Worm (Caenorhabditis elegans) whole organism, late embryonic: ENCODE results near the gene fbxb-65.
"Not testable (repeated sequence)": the region's sequence is repeated elsewhere in the genome, so short reads cannot be mapped to it uniquely, and the experiment has no call there.

Experiments used
- C08G9.2 ChIP-seq: sonication (generic microtip); optimal IDR thresholded peaks from 2 replicates; lab custom pipeline; 2016; ENCODE audit warnings: mild to moderate bottlenecking, missing genetic modification characterization, moderate library complexity, missing compliant biosample characterization
- F13H6.1 ChIP-seq: sonication (generic microtip); optimal IDR thresholded peaks from 2 replicates; lab custom pipeline; 2016; ENCODE audit warnings: missing genetic modification characterization, missing compliant biosample characterization
- K02D7.2 ChIP-seq: sonication (generic microtip); optimal IDR thresholded peaks from 2 replicates; lab custom pipeline; 2017; ENCODE audit warnings: mild to moderate bottlenecking, missing genetic modification characterization, missing compliant biosample characterization
- K09A11.1 ChIP-seq: sonication (generic microtip); optimal IDR thresholded peaks from 2 replicates; lab custom pipeline; 2017; ENCODE audit warnings: antibody characterized with exemption, mild to moderate bottlenecking, missing genetic modification characterization, missing compliant biosample characterization; ENCODE audit not compliant: insufficient read depth
- ama-1 ChIP-seq: fragments of 150-350 bp; optimal IDR thresholded peaks from 2 replicates; lab custom pipeline; 2014
- ceh-14 ChIP-seq: sonication (generic microtip); optimal IDR thresholded peaks from 2 replicates; lab custom pipeline; 2016; ENCODE audit warnings: missing genotype, missing genetic modification characterization, missing compliant biosample characterization
- ceh-18 ChIP-seq: sonication (generic microtip); optimal IDR thresholded peaks from 2 replicates; lab custom pipeline; 2016; ENCODE audit warnings: missing genetic modification characterization, missing compliant biosample characterization
- ceh-2 ChIP-seq: sonication (generic microtip); optimal IDR thresholded peaks from 2 replicates; lab custom pipeline; 2016; ENCODE audit warnings: missing genotype, missing genetic modification characterization, missing compliant biosample characterization
- ceh-30 ChIP-seq: fragments of 150-350 bp; optimal IDR thresholded peaks from 2 replicates; lab custom pipeline; 2014; ENCODE audit warnings: missing biosample characterization, missing genetic modification characterization
- ceh-48 ChIP-seq: sonication (generic microtip); optimal IDR thresholded peaks from 2 replicates; lab custom pipeline; 2016; ENCODE audit warnings: missing genetic modification characterization, inconsistent platforms, missing compliant biosample characterization
- che-1 ChIP-seq: sonication (generic microtip); optimal IDR thresholded peaks from 2 replicates; lab custom pipeline; 2016; ENCODE audit warnings: mild to moderate bottlenecking, missing genetic modification characterization, missing compliant biosample characterization
- dve-1 ChIP-seq: sonication (generic microtip); optimal IDR thresholded peaks from 2 replicates; lab custom pipeline; 2017; ENCODE audit warnings: antibody characterized with exemption, mild to moderate bottlenecking, missing genetic modification characterization, missing compliant biosample characterization
- elt-2 ChIP-seq: sonication (generic microtip); optimal IDR thresholded peaks from 2 replicates; lab custom pipeline; 2016; ENCODE audit warnings: missing genetic modification reagents, missing genetic modification characterization, missing compliant biosample characterization
- elt-4 ChIP-seq: sonication (generic microtip); optimal IDR thresholded peaks from 2 replicates; lab custom pipeline; 2016; ENCODE audit warnings: missing genetic modification characterization, missing compliant biosample characterization
- ets-4 ChIP-seq: sonication (generic microtip); optimal IDR thresholded peaks from 2 replicates; lab custom pipeline; 2016; ENCODE audit warnings: missing genetic modification characterization, missing compliant biosample characterization
- eyg-1 ChIP-seq: sonication (generic microtip); optimal IDR thresholded peaks from 2 replicates; lab custom pipeline; 2016; ENCODE audit warnings: missing genotype, missing genetic modification characterization, missing compliant biosample characterization
- fkh-10 ChIP-seq: fragments of 150-350 bp; optimal IDR thresholded peaks from 2 replicates; lab custom pipeline; 2014; ENCODE audit warnings: missing biosample characterization, missing genetic modification reagents, missing genetic modification characterization
- fkh-6 ChIP-seq: sonication (generic microtip); optimal IDR thresholded peaks from 2 replicates; lab custom pipeline; 2016; ENCODE audit warnings: missing genetic modification characterization, missing compliant biosample characterization
- hlh-30 ChIP-seq: sonication (generic microtip); optimal IDR thresholded peaks from 2 replicates; lab custom pipeline; 2017; ENCODE audit warnings: antibody characterized with exemption, missing genetic modification characterization, missing compliant biosample characterization; ENCODE audit not compliant: insufficient read depth
- hlh-6 ChIP-seq: sonication (generic microtip); optimal IDR thresholded peaks from 2 replicates; lab custom pipeline; 2016; ENCODE audit warnings: missing genotype, missing genetic modification characterization, missing compliant biosample characterization
- madf-2 ChIP-seq: sonication (generic microtip); optimal IDR thresholded peaks from 2 replicates; lab custom pipeline; 2017; ENCODE audit warnings: missing genetic modification characterization, missing compliant biosample characterization
- mec-3 ChIP-seq: sonication (generic microtip); optimal IDR thresholded peaks from 2 replicates; lab custom pipeline; 2016; ENCODE audit warnings: borderline replicate concordance, missing genetic modification characterization, missing compliant biosample characterization
- nhr-11 ChIP-seq: fragments of 150-350 bp; optimal IDR thresholded peaks from 2 replicates; lab custom pipeline; 2014; ENCODE audit warnings: missing biosample characterization, missing genetic modification characterization
- npax-4 ChIP-seq: sonication (generic microtip); optimal IDR thresholded peaks from 2 replicates; lab custom pipeline; 2016; ENCODE audit warnings: missing genetic modification characterization, missing compliant biosample characterization
- pat-9 ChIP-seq: fragments of 200-800 bp; sonication (Bioruptor generic); optimal IDR thresholded peaks from 2 replicates; lab custom pipeline; 2018; ENCODE audit warnings: mild to moderate bottlenecking, missing genetic modification characterization, moderate library complexity, missing compliant biosample characterization
- pax-1 ChIP-seq: fragments of 150-350 bp; optimal IDR thresholded peaks from 2 replicates; lab custom pipeline; 2014; ENCODE audit warnings: missing biosample characterization, missing genetic modification characterization
- rnt-1 ChIP-seq: sonication (generic microtip); optimal IDR thresholded peaks from 2 replicates; lab custom pipeline; 2016; ENCODE audit warnings: missing genetic modification characterization, missing compliant biosample characterization
- tbx-2 ChIP-seq: sonication (generic microtip); optimal IDR thresholded peaks from 2 replicates; lab custom pipeline; 2016; ENCODE audit warnings: missing genetic modification characterization, missing compliant biosample characterization
- tbx-7 ChIP-seq: sonication (generic microtip); optimal IDR thresholded peaks from 2 replicates; lab custom pipeline; 2016; ENCODE audit warnings: missing genotype, missing genetic modification characterization, missing compliant biosample characterization
- unc-3 ChIP-seq, 2 experiments: fragments of 200-800 bp in 1 of 2; sonication (Bioruptor generic) in 1 of 2; sonication (generic microtip) in 1 of 2; conservative IDR thresholded peaks in 1 of 2; optimal IDR thresholded peaks in 1 of 2; 2 replicates each; pipeline versions ENCODE4 v1.3.6 to Lab custom; 2016 to 2022; ENCODE audit warnings: missing compliant biosample characterization in 2 of 2, missing genetic modification characterization in 2 of 2, missing genetic modification reagents in 1 of 2
- unc-42 ChIP-seq: sonication (generic microtip); optimal IDR thresholded peaks from 2 replicates; lab custom pipeline; 2016; ENCODE audit warnings: missing genotype, missing genetic modification characterization, missing compliant biosample characterization
- zip-5 ChIP-seq: sonication (generic microtip); optimal IDR thresholded peaks from 2 replicates; lab custom pipeline; 2016; ENCODE audit warnings: missing genetic modification characterization, missing compliant biosample characterization
- ztf-16 ChIP-seq: sonication (generic microtip); optimal IDR thresholded peaks from 2 replicates; lab custom pipeline; 2017; ENCODE audit warnings: missing genetic modification characterization, missing compliant biosample characterization

The fbxb-65 gene

DNA sequence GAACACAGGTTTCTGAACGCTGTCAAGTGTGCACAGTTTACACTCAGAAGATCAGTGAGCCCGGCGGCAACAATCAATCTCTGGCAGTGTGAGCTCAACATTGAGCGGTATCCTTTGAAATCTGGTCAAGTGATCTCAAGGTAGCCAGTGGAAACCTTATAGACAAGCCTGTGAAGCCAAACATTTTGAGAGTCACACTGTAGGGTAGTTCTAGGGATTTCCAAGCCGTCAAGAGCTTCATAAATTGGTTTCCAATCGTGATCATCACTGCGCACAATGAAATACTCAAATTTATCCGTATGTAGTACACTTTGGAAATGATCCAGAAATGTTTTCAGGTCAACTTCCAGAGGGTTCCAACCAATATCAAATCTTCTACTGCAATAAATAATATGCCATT is 22.5 kb upstream of the fbxb-65 start, which contains the start of gene F55C9.15:
F55C9.15 (minus strand) TSS at position 101 of the 400 bp plus-strand sequence.
- TF ChIP-seq fkh-10 (no peak), eyg-1 (no peak), pat-9 (tag; lab: Kevin White, UChicago) (no peak), rnt-1 (tag; lab: Kevin White, UChicago) (no peak), ets-4 (tag; lab: Kevin White, UChicago) (no peak), ceh-30 (no peak)
- TF ChIP-seq, all 69 proteins: peak for 0

ce11 chrV:19308137-19308536 is 21.2 kb upstream of the fbxb-65 start:
- no peak for TF ChIP-seq ceh-18
- TF ChIP-seq tbx-7 (tag; lab: Kevin White, UChicago) = no peak
- no peak for TF ChIP-seq dve-1 (tag; lab: Kevin White, UChicago)
- no peak for TF ChIP-seq zip-5 (tag; lab: Kevin White, UChicago)
- no peak for TF ChIP-seq F13H6.1
- no peak for TF ChIP-seq elt-4
- TF ChIP-seq ceh-14 (tag; lab: Kevin White, UChicago) = no peak
- TF ChIP-seq fkh-6 (tag; lab: Kevin White, UChicago) = no peak
- no peak for TF ChIP-seq hlh-6 (tag; lab: Kevin White, UChicago)
- no peak for TF ChIP-seq C08G9.2 (tag; lab: Kevin White, UChicago)
- no peak for TF ChIP-seq mec-3
- no peak for TF ChIP-seq madf-2
- TF ChIP-seq unc-3 (GFP tag; conservative IDR thresholded peaks at IDR 0.05; lab: Robert Waterston, UW) = no peak
- no peak for TF ChIP-seq unc-3 (tag; optimal IDR thresholded peaks at IDR 0.05; lab: Kevin White, UChicago)
- no peak for TF ChIP-seq K02D7.2 (tag; lab: Kevin White, UChicago)
- no peak for TF ChIP-seq elt-2 (tag; lab: Kevin White, UChicago)
- TF ChIP-seq pax-1 (tag; lab: Kevin White, UChicago) = no peak
- no peak for TF ChIP-seq tbx-2
- TF ChIP-seq, all 69 proteins: peak for 0

ce11 chrV:19309591-19309990 is 19.8 kb upstream of the fbxb-65 start, which contains the start of gene F55C9.11:
Gene F55C9.11 (minus strand): TSS chrV:19309691.
- TF ChIP-seq unc-42 (tag; lab: Kevin White, UChicago) (no peak), ceh-48 (tag; lab: Kevin White, UChicago) (no peak), che-1 (no peak), F13H6.1 (no peak)

- TF ChIP-seq ama-1 (lab: Kevin White, UChicago) = no peak
- TF ChIP-seq, all 69 proteins: peak for 0
Measured at ce11 chrV:19311391-19311790, 18.0 kb upstream of the fbxb-65 start, which contains the start of gene C43D7.8. Gene C43D7.8 (minus strand): TSS chrV:19311491.

ce11 chrV:19312975-19313374 is 16.4 kb upstream of the fbxb-65 start, which contains the start of gene fbxb-64:
Gene fbxb-64 (plus strand): TSS chrV:19313275.
- no peak for TF ChIP-seq mec-3
- TF ChIP-seq che-1 = no peak
- TF ChIP-seq nhr-11 (tag; lab: Kevin White, UChicago) = no peak
- no peak for TF ChIP-seq rnt-1 (tag; lab: Kevin White, UChicago)
- no peak for TF ChIP-seq elt-2 (tag; lab: Kevin White, UChicago)
- no peak for TF ChIP-seq K09A11.1
- TF ChIP-seq tbx-2 = no peak
- TF ChIP-seq npax-4 = no peak

DNA sequence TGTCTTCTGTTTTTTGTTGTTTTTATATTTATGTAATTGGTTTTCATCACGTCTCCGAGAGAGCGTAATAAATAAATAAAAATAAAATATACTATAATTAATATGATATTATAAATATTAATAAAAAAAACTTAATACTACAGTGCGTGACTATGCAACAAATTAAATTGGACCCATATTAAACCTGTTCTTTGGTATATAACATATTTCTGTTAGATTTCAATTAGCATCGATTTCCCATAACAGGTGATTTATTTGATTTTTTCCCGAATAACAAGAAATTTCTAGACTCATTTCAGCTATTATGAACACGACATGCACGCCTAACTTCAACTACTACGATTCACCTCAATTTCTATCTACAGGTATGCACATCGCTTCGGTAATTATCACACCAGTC is 12.3 kb upstream of the fbxb-65 start, which contains the start of gene srh-208:
srh-208 (plus strand) TSS at position 301 of the 400 bp plus-strand sequence.
- not testable (repeated sequence) for TF ChIP-seq hlh-30 (tag; lab: Kevin White, UChicago); ztf-16; ceh-2 (tag; lab: Kevin White, UChicago)
